4 fruit fly cellular contexts compared by ENCODE assay signal in genomic region chr3R:6970531-6970930, dm6.
TF ChIP-seq lines count a peak whose summit lies in the region.

No protein-coding gene starts in this region.

- TF ChIP-seq CTCF in S2 (optimal IDR thresholded peaks at IDR 0.05; lab: Kevin White, UChicago): peak; percentile 86 to 88
- TF ChIP-seq CTCF in whole organism, embryonic (GFP tag; optimal IDR thresholded peaks at IDR 0.05; lab: Kevin White, UChicago): peak; percentile 90

TF ChIP-seq in whole organism, embryonic, 481 proteins besides CTCF, POLR2A, EP300 and RAD21 (continues in another document):
- TF ChIP-seq lov (optimal IDR thresholded peaks at IDR 0.05; lab: Kevin White, UChicago) (no peak), lov (GFP tag; IDR thresholded peaks at IDR 0.05; lab: Robert Waterston, UW) (0 out of 3 replicates have a peak, but pooled peaks have one; percentile 39), Lpt (GFP tag; optimal IDR thresholded peaks at IDR 0.05; lab: Kevin White, UChicago) (peak; percentile 72), CG8359 (GFP tag; optimal IDR thresholded peaks at IDR 0.05; lab: Kevin White, UChicago; ENCODE audit: borderline replicate concordance) (peak; percentile 44), ranshi (GFP tag; IDR thresholded peaks at IDR 0.05; lab: Robert Waterston, UW) (no peak), CG14965 (GFP tag; optimal IDR thresholded peaks at IDR 0.05; lab: Kevin White, UChicago; ENCODE audit: borderline replicate concordance) (peak; percentile 94), gt (GFP tag; IDR thresholded peaks at IDR 0.05; lab: Robert Waterston, UW) (no peak), CG14441 (GFP tag; IDR thresholded peaks at IDR 0.05; lab: Robert Waterston, UW) (peak; percentile 25; the same call in 1 of the 2 replicates), CG10431 (GFP tag; optimal IDR thresholded peaks at IDR 0.05; lab: Kevin White, UChicago) (peak; percentile 19), stwl (tag; optimal IDR thresholded peaks at IDR 0.05; lab: Kevin White, UChicago) (peak; percentile 20), ci (GFP tag; IDR thresholded peaks at IDR 0.05; lab: Robert Waterston, UW) (peak; percentile 11; the same call in 1 of the 3 replicates), sens-2 (GFP tag; IDR thresholded peaks at IDR 0.05; lab: Robert Waterston, UW) (no peak), CG17361 (GFP tag; IDR thresholded peaks at IDR 0.05; lab: Robert Waterston, UW) (0 out of 3 replicates have a peak, but pooled peaks have one; percentile 25), Mrtf (GFP tag; IDR thresholded peaks at IDR 0.05; lab: Robert Waterston, UW) (peak; percentile 16; the same call in 1 of the 3 replicates), CG32532 (GFP tag; IDR thresholded peaks at IDR 0.05; lab: Robert Waterston, UW) (peak; percentile 15; the same call in 1 of the 2 replicates), CG10979 (tag; optimal IDR thresholded peaks at IDR 0.05; lab: Kevin White, UChicago) (no peak), CG11504 (tag; optimal IDR thresholded peaks at IDR 0.05; lab: Kevin White, UChicago) (peak; percentile 71), unpg (GFP tag; optimal IDR thresholded peaks at IDR 0.05; lab: Kevin White, UChicago) (peak; percentile 6), CG2712 (tag; optimal IDR thresholded peaks at IDR 0.05; lab: Kevin White, UChicago) (peak; percentile 19), ERR (GFP tag; optimal IDR thresholded peaks at IDR 0.05; lab: Kevin White, UChicago) (no peak), dmrt11E (tag; optimal IDR thresholded peaks at IDR 0.05; lab: Kevin White, UChicago) (peak; percentile 2), CG2199 (GFP tag; IDR thresholded peaks at IDR 0.05; lab: Robert Waterston, UW) (peak; percentile 93), CG4424 (GFP tag; optimal IDR thresholded peaks at IDR 0.05; lab: Kevin White, UChicago) (peak; percentile 10), sqz (GFP tag; optimal IDR thresholded peaks at IDR 0.05; lab: Kevin White, UChicago) (no peak), onecut (GFP tag; IDR thresholded peaks at IDR 0.05; lab: Robert Waterston, UW) (0 out of 2 replicates have a peak, but pooled peaks have one; percentile 18), ttk (GFP tag; IDR thresholded peaks at IDR 0.05; lab: Robert Waterston, UW) (0 out of 2 replicates have a peak, but pooled peaks have one; percentile 6), Med (GFP tag; lab: Kevin White, UChicago) (peak; percentile 72), nmo (GFP tag; optimal IDR thresholded peaks at IDR 0.05; lab: Kevin White, UChicago) (peak; percentile 6)

TF ChIP-seq in whole organism, prepupa, 60 proteins besides CTCF, POLR2A, EP300 and RAD21:
- TF ChIP-seq CG7368 (GFP tag; optimal IDR thresholded peaks at IDR 0.05; lab: Kevin White, UChicago) (no peak), CG3919 (GFP tag; optimal IDR thresholded peaks at IDR 0.05; lab: Kevin White, UChicago) (peak; percentile 10), Eip78C (GFP tag; lab: Kevin White, UChicago) (peak; percentile 17), Sox15 (GFP tag; optimal IDR thresholded peaks at IDR 0.05; lab: Kevin White, UChicago) (no peak)

TF ChIP-seq in whole organism, pupa, 21 proteins besides CTCF, POLR2A, EP300 and RAD21:
- TF ChIP-seq CG4496 (GFP tag; IDR thresholded peaks at IDR 0.05; lab: Robert Waterston, UW) (no peak), CG14655 (GFP tag; optimal IDR thresholded peaks at IDR 0.05; lab: Kevin White, UChicago) (peak; percentile 4)
TF ChIP-seq in whole organism, pupa: peak in this region for 1.
